Worm (Caenorhabditis elegans): ENCODE measurements around the gene Y105C5B.8.

ce11 chrIV:15941403-15941802 is 14.8 kb upstream of the Y105C5B.8 start, which contains the start of gene Y105C5B.11:
- TF ChIP-seq T22C8.4 (GFP tag; IDR thresholded peaks at IDR 0.05) (no peak), tab-1 (GFP tag; IDR thresholded peaks at IDR 0.05) (no peak), ref-1 (GFP tag; conservative IDR thresholded peaks at IDR 0.05) (no peak), flt-1 (GFP tag; IDR thresholded peaks at IDR 0.05) (no peak), cog-1 (tag; optimal IDR thresholded peaks at IDR 0.05) (no peak), ztf-23 (GFP tag; IDR thresholded peaks at IDR 0.05) (no peak), med-1 (GFP tag; optimal IDR thresholded peaks at IDR 0.05; ENCODE audit: insufficient read depth) (no peak), klf-2 (GFP tag; conservative IDR thresholded peaks at IDR 0.05) (no peak), ztf-29 (GFP tag; IDR thresholded peaks at IDR 0.05) (no peak)

All from whole organism, midembryonic.